Worm (Caenorhabditis elegans) whole organism, dauer: ENCODE measurements around the gene ndx-6.

Experiments
- unc-62 ChIP-seq: sonication (generic microtip); optimal IDR thresholded peaks from 2 replicates; lab custom pipeline; 2017; ENCODE audit warnings: missing biosample characterization, missing genetic modification reagents, missing genetic modification characterization

The ndx-6 gene

DNA sequence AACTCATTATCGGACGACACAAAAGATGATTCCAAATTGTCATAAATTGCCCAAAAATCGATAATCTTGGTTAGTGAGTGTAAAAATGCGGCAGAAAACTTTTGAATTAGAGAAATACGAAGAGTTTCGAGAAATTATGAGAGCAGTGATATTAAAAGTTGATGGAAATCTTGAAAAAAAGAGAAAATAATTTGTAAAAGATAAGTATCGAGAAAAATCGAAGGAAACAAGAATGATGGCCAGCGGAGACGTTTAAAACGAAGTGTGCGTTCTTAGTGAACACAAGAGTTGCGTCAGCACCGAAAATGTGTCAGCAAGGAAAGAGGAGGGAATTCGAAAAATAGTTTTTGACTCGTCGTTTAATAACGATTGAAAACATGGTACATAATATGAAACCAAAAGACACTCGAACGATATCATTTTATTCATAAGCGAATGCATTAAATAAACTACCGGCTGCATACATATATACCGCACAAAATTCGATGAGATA, at the start of gene ndx-6:
Gene ndx-6, minus strand, starts transcription at position 51 of the 493 bp plus-strand sequence.
- no peak for TF ChIP-seq unc-62

DNA sequence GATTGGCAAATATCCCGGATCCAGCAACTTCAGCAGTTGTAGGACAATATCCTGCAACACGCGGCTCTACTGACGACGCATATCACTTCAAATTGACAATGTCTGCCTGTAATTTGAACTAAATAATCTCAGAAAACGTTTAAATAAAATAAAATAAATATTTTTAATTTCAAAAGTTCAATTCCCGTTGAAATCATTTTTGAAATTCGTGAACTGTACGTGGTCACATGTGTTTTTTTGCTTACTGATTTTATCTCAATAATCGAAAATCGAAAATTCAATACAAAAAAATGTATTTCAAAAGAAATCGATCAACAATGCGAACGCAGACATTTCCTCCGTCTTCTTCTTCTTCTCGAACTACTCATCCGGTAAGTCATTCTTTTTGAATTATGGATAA, 47.9 kb upstream of the ndx-6 start, which contains the start of gene F07F6.1:
Gene F07F6.1, plus strand, starts transcription at position 301 of the 400 bp plus-strand sequence.
- no peak for TF ChIP-seq unc-62

DNA sequence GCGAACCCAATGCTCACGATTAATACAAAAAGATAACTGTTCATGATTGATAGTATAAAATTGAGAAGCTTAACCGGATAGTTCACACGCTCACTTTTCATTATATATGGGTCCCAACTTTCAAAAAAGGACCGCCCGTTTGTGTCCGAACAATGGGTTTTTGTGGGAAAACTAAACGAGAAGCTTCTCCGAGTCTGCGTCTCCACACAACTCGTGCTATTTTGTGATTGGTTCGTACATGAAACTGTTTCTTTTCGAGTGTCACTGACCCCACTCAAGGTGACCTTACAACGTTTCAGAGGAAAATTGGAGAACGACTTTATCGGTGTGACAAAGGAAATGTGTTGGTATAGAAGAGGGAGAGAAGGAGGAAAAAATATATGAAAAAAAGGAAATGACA, 47.2 kb upstream of the ndx-6 start, which contains the start of gene dct-5:
Gene dct-5, minus strand, starts transcription at position 101 of the 400 bp plus-strand sequence.
- no peak for TF ChIP-seq unc-62

DNA sequence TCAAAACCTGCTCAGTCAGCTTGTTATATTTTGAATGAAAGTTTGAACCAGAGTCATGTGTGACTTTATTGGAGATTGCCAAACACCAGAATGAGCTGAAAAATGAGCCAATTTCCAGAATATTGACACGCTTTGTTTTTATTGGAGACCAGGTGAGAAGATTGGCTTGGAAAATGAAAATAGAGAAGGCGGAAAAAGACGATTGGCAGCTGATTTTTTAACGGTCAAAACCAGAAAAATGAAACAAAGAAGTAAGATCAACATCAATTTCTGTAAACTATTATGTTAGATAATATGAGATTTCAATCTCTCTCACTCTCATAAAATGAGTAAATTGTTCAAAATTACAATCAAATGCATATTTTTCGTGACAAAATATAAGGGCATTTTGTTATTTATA, 43.4 kb upstream of the ndx-6 start, which contains the start of gene srx-114:
Gene srx-114, minus strand, starts transcription at position 101 of the 400 bp plus-strand sequence.
- no peak for TF ChIP-seq unc-62

DNA sequence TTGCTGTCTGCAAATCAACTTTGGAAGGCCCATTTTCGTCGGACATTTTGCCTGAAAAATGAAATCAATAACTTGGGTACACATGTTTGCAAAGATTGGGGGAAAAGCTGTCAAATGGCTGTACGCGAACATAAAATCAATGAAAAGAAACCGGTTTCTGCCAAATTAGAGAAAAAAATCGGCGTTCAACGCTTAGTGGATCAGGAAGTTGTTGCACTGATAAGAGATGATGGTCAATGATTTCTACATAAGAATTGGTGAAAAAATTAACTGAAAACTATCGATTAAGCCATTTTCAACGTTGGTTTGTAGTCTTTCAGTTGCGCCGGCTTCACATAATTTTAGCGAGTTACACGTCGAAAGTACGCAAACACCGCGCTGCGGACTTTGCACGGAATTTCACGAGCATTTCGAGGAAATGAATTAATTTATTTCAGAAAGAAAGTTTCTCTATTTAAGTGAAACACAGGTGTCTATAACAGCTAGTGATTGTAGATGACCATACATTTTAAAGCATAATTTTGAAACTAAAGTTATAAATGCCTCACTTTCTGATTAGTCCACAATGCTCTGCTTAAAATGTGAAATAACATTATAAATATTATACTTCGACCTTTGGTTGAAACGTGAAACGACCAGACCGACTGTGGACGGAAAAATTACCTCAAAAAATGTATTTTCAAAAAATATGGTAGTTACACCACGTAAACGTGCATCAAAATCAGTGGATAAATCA, 40.0 kb upstream of the ndx-6 start, which contains the start of the genes F07F6.4 and F07F6.2:
Gene F07F6.4, minus strand, starts transcription at position 51 of the 736 bp plus-strand sequence.
Gene F07F6.2, plus strand, starts transcription at position 686 of the 736 bp plus-strand sequence.
- TF ChIP-seq unc-62, result no peak

DNA sequence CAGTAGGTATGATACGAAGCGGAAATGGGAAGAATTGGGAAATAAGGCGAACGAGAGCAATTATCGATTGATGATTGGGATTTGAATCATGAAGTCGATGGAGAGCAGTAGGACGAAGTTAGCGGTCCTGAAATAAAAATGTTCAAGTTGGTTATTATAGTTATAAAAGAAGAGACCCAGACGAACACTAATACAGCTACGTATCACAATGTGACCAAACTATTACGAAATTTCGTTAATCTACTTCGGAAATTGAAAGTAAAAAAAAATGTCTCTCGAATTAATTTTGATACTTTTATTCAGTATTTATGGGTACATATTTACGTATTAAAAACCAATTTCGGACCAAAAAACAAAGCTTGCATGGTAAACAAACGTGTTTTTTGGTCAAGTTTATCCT, 36.8 kb upstream of the ndx-6 start:
- TF ChIP-seq unc-62, result no peak

DNA sequence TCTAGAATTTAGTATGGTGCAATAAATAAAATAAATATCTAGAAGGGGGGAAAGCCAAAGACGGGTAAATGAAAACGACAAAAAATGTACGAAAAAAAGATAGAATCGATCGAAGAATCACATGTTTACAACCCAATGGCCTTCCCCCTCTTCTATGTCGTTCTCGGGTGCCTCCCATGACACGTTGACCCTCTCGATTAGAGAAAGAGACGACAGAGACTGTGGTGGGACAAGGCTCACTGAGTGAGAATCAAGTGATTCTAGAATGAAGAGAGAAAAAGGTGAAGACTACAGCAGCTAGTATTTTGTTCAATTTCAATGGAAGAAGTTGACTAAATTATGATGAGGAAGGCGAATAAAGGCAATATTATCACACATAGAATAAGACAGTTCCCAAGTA, 36.4 kb upstream of the ndx-6 start:
- no peak for TF ChIP-seq unc-62

DNA sequence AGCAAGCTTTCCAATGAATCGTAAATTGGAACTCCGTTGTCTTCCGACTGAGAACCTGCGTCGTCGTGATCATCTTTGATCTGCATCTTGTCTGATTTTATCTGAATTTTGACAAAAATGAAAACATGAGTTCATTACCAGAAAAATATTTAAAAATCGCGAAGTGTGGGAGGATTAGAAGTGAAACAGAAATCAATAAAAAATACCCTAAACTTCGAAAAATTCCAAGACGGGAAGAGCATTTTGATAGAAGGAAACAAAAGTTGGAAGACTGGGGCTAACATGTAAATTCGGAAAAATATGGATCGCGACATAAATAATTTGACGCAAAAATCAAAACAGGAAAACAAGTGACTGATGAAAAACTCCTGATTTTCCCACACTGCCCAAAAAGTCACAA, 36.0 kb upstream of the ndx-6 start, which contains the start of gene F07F6.8:
Gene F07F6.8, minus strand, starts transcription at position 101 of the 400 bp plus-strand sequence.
- no peak for TF ChIP-seq unc-62

DNA sequence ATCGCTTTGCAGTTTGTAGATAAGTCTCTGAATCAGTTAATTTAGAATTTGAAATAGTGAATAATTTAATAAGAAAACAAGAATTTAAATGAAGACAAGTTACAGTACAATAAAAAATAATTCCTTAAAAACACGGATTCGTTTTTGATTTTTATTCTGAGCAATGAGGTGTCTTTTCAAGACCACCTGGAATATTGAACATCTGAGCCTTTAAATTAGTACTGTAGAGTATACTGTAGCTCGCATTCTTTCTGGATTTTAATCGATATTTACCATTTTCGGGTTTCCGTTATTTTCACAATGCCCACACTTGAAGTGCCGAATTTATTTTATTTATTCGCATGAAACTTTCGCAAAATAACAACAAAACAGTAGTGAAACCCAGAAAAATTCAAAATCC, 34.2 kb upstream of the ndx-6 start, which contains the start of gene F07F6.7:
Gene F07F6.7, minus strand, starts transcription at position 27 of the 400 bp plus-strand sequence.
- TF ChIP-seq unc-62, result no peak

DNA sequence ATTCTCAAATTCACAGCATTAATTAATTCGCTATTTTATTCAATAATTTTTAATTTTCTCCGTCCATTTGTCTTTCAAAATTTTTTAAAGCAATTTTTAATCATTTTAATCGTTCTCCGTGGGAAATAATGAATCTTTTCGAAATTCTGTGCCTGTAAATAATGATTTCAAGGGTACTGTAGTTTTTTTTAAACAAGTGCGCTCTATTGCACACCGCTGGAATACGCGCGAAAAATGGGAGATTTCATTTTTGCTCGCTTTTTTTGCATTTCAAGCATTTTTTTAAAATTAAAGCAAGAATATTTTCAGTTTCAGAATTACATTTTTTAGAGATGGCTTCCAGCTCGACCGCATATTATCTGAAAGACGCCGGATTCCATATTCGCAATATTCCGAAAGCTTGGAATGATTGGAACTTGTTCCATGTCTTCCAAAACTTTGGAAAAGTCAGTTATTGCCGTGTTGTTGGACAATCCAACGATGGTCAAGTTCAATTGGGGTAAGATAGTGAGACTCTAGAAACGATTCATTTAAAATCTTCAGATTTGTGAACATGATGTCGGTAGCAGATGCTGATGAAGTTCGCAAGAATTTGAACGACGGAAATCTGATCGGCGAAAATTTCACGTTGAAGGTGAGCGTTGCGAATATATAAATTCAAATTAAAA, 31.4 kb upstream of the ndx-6 start, which contains the start of gene tofu-6:
Gene tofu-6, plus strand, starts transcription at position 302 of the 668 bp plus-strand sequence.
- TF ChIP-seq unc-62, result no peak

DNA sequence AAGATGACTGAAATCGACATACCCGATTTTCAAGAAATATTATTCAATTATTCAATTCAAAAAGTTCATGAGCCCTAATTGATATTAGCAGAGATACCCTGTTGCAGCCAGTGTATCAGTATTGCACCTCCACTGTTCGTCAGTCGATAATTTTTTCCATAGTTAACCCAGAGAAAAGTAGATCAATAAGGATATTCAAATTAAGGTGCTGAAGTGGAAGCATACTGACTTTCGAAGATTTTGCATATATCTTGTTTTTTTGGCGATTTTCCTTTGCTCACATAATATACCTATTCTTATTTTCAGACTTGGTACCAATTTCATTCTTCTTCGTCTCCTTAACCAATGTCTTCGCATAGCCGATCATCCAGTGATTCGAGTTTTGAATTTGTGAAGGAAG, 29.2 kb upstream of the ndx-6 start, which contains the start of gene EEED8.15:
Gene EEED8.15, plus strand, starts transcription at position 301 of the 400 bp plus-strand sequence.
- TF ChIP-seq unc-62, result no peak

DNA sequence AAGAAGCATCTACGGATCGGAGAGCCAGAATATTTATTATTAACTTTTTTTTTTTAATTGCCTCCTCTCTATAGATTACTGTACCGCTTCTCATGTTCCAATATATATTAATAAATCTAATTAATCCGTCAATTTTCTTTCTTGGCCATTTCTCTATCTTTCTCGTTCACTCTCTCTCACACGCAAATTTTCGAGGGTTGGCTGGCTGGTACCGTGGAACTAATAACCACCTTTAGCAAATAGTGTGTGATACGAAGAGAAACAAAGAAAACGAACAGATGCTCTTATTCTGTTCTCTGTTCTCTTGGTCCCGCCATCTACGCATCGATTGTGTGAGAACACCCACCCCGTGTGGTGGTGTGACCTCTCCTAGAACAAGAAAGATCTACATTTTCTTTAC, 28.6 kb upstream of the ndx-6 start:
- TF ChIP-seq unc-62, result no peak

DNA sequence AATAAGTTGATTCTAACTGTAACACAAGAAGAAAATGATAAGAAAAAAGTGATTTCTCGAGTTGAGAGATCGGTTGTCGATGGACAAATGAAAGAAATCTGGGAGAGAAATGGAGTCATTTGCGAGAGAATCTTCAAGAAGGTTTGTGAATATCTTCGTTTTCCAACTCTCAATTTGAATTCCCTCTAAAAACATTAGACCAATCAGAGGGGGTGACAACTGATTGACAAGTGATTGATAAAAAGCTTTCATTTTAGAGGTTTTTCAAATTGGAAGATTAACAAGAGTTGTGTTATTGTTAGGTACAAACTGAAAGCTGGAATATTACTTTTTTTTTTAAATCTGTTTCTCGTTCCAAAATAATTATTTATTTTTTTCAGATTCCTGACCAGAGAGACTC, 28.2 kb upstream of the ndx-6 start:
- no peak for TF ChIP-seq unc-62

DNA sequence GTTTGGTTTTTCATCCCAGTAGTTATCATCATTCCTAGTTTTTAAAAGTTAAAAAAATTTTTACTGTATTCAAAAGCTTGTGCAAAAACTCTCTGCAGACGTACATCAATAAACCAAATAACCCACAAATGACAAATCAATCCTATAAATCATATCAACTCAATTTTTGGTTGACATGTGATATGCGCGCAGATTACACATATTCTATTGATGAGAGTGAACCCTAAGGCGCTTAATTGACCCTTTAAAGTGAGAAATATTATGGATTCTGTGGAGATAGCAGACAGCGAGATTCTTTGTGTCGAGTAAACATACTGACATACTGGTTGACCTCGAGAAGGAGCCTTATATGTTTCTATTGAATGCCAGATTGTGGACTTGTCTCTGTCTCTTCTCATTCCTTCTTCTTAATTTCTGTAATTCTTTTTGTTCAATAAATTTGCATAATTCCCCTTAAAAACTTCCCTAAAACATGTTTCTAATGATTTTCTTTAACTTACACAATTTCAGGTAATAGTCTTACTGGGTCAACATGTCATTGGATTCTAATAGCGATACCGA, 26.6 kb upstream of the ndx-6 start, which contains the start of gene EEED8.2:
Gene EEED8.2, plus strand, starts transcription at position 511 of the 561 bp plus-strand sequence.
- no peak for TF ChIP-seq unc-62

DNA sequence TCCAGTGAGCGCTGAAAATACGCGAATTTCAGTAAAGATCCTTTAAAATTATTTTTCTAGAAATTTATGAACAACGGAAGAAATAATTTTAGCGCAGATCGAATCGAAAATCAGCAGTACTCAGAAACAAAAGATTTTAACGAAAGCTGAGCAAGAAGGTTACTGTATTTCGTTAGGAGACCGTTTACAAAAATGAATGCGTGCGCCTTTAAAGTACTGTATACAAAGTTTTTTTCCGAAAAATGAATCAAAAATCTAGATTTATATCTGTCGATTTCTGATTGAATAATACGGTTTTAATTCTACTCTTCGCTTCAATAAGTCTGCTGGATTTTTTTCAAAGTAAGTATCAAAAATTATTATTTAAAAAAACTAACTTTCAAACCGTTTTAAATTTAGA, 24.4 kb upstream of the ndx-6 start, which contains the start of the genes EEED8.14 and EEED8.3:
Gene EEED8.14, minus strand, starts transcription at position 13 of the 400 bp plus-strand sequence.
Gene EEED8.3, plus strand, starts transcription at position 237 of the 400 bp plus-strand sequence.
- no peak for TF ChIP-seq unc-62

DNA sequence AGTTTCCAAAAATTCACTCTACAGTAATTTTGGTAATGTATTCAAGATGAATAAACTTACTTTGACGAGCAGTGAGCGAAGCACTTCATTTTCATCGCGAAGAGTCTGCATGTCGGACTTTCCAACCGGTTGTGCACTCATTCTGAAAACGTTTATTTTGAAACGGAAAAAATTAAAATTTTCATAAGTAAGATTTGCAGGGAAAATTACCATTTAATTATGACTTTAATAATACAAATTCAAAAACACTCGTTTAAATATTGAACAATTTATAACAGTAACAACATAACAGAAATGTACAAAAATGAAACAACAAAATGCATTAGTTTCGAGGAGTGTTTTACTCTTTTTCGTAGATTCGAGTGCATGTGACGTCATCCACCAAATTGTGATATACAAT, 22.8 kb upstream of the ndx-6 start, which contains the start of the genes EEED8.13 and EEED8.18:
Gene EEED8.13, minus strand, starts transcription at position 101 of the 400 bp plus-strand sequence.
Gene EEED8.18, minus strand, starts transcription at position 144 of the 400 bp plus-strand sequence.
- TF ChIP-seq unc-62, result no peak
